Worm (Caenorhabditis elegans): ENCODE measurements around the gene F53A9.3.
A peak's percentile ranks its signal among the peaks of the same experiment; 100 is the strongest.

- no peak for TF ChIP-seq T26A8.4 (GFP tag; IDR thresholded peaks at IDR 0.05)
- no peak for TF ChIP-seq nhr-25 (tag; optimal IDR thresholded peaks at IDR 0.05; ENCODE audit: borderline replicate concordance, insufficient read depth)
- TF ChIP-seq ceh-28 (tag; optimal IDR thresholded peaks at IDR 0.05): no peak
- TF ChIP-seq Y48G9A.11 (GFP tag; IDR thresholded peaks at IDR 0.05): no peak
- TF ChIP-seq pha-4 (GFP tag; IDR thresholded peaks at IDR 0.05): no peak
- no peak for TF ChIP-seq pha-4 (tag; optimal IDR thresholded peaks at IDR 0.05)
- no peak for TF ChIP-seq F44E2.7 (GFP tag; IDR thresholded peaks at IDR 0.05)
- TF ChIP-seq unc-62 (GFP tag; optimal IDR thresholded peaks at IDR 0.05 in 1 of 2): peak; percentile 29 to 31
- TF ChIP-seq unc-62 (tag; optimal IDR thresholded peaks at IDR 0.05): no peak
- TF ChIP-seq unc-130 (GFP tag; optimal IDR thresholded peaks at IDR 0.05): no peak
- no peak for TF ChIP-seq nhr-77 (tag; optimal IDR thresholded peaks at IDR 0.05)
- TF ChIP-seq aly-2 (tag; optimal IDR thresholded peaks at IDR 0.05): no peak
- TF ChIP-seq ztf-11 (tag; optimal IDR thresholded peaks at IDR 0.05): no peak
- TF ChIP-seq pqm-1 (tag; optimal IDR thresholded peaks at IDR 0.05): peak; percentile 42
- 0 out of 2 replicates have a peak, but pooled peaks have one; percentile 20 for TF ChIP-seq Y105C5A.15 (GFP tag; IDR thresholded peaks at IDR 0.05)
Measured at ce11 chrX:8718856-8719255, 10.7 kb downstream of the F53A9.3 start, which contains the start of gene F53A9.8.

Measured in whole organism, L4 larva.